Fruit fly (Drosophila melanogaster) whole organism, prepupa: Measurements from ENCODE around the gene CG9173.
A peak's percentile ranks its signal among the peaks of the same experiment; 100 is the strongest.

Experiments
- CG10631 ChIP-seq: fragments of 200-800 bp; sonication (Bioruptor generic); optimal IDR thresholded peaks from 2 replicates; lab custom pipeline; 2016; ENCODE audit warnings: missing biosample characterization, missing genetic modification characterization
- CG10669 ChIP-seq: fragments of 200-800 bp; sonication (Bioruptor generic); optimal IDR thresholded peaks from 3 replicates; lab custom pipeline; 2018; ENCODE audit warnings: missing biosample characterization, mild to moderate bottlenecking, missing genetic modification characterization, moderate library complexity
- CG1621 ChIP-seq: fragments of 200-800 bp; sonication (Bioruptor generic); optimal IDR thresholded peaks from 3 replicates; lab custom pipeline; 2018; ENCODE audit warnings: missing biosample characterization, mild to moderate bottlenecking, missing genetic modification characterization
- CG3032 ChIP-seq: fragments of 200-800 bp; optimal IDR thresholded peaks from 2 replicates; lab custom pipeline; 2019; ENCODE audit warnings: missing biosample characterization, mild to moderate bottlenecking, missing genetic modification characterization, moderate library complexity
- CG32006 ChIP-seq: fragments of 200-800 bp; sonication (Bioruptor generic); optimal IDR thresholded peaks from 3 replicates; lab custom pipeline; 2017; ENCODE audit warnings: missing biosample characterization, mild to moderate bottlenecking, missing genetic modification characterization
- CG34406 ChIP-seq: fragments of 200-800 bp; sonication (Bioruptor generic); optimal IDR thresholded peaks from 3 replicates; lab custom pipeline; 2016; ENCODE audit warnings: missing biosample characterization, missing genetic modification characterization
- CG3919 ChIP-seq: fragments of 200-800 bp; sonication (Bioruptor generic); optimal IDR thresholded peaks from 3 replicates; lab custom pipeline; 2016; ENCODE audit warnings: missing biosample characterization, missing genetic modification characterization
- CG4318 ChIP-seq: fragments of 200-800 bp; sonication (Bioruptor generic); optimal IDR thresholded peaks from 3 replicates; lab custom pipeline; 2017; ENCODE audit warnings: missing biosample characterization, mild to moderate bottlenecking, missing genetic modification characterization
- CG6163 ChIP-seq: fragments of 200-800 bp; sonication (Bioruptor generic); IDR thresholded peaks from 3 replicates; pipeline ENCODE4 v1.3.6; 2022; ENCODE audit warnings: missing biosample characterization, missing genetic modification characterization
- CG6792 ChIP-seq: fragments of 200-800 bp; sonication (Bioruptor generic); optimal IDR thresholded peaks from 3 replicates; lab custom pipeline; 2016; ENCODE audit warnings: missing biosample characterization, missing genetic modification characterization
- CG6854 ChIP-seq: fragments of 200-800 bp; sonication (Bioruptor generic); optimal IDR thresholded peaks from 2 replicates; lab custom pipeline; 2017; ENCODE audit warnings: missing biosample characterization, mild to moderate bottlenecking, missing genetic modification characterization
- CG8119 ChIP-seq: fragments of 200-800 bp; sonication (Bioruptor generic); IDR thresholded peaks from 3 replicates; pipeline ENCODE4 v1.3.6; 2022; ENCODE audit warnings: missing biosample characterization, missing genetic modification characterization
- CG8319 ChIP-seq: fragments of 200-800 bp; sonication (Bioruptor generic); optimal IDR thresholded peaks from 3 replicates; lab custom pipeline; 2016; ENCODE audit warnings: missing biosample characterization, missing genetic modification characterization
- CG8632 ChIP-seq: fragments of 200-800 bp; sonication (Bioruptor generic); optimal IDR thresholded peaks from 3 replicates; lab custom pipeline; 2016; ENCODE audit warnings: missing biosample characterization, missing genetic modification characterization
- Eip75B ChIP-seq: fragments of 200-800 bp; sonication (Bioruptor generic); optimal IDR thresholded peaks from 3 replicates; lab custom pipeline; 2016; ENCODE audit warnings: missing biosample characterization, missing genetic modification characterization
- Eip78C ChIP-seq: fragments of 200-800 bp; sonication (Bioruptor generic); peaks from one replicate; lab custom pipeline; 2016; ENCODE audit warnings: missing biosample characterization, missing genetic modification characterization
- Eip93F ChIP-seq: fragments of 200-800 bp; sonication (Bioruptor generic); optimal IDR thresholded peaks from 2 replicates; lab custom pipeline; 2016; ENCODE audit warnings: missing biosample characterization, mild to moderate bottlenecking, missing genetic modification characterization
- Ets21C ChIP-seq: fragments of 200-800 bp; sonication (Bioruptor generic); optimal IDR thresholded peaks from 3 replicates; lab custom pipeline; 2016; ENCODE audit warnings: missing biosample characterization, missing genetic modification characterization
- Ets96B ChIP-seq: fragments of 200-800 bp; optimal IDR thresholded peaks from 2 replicates; lab custom pipeline; 2019; ENCODE audit warnings: missing biosample characterization, mild to moderate bottlenecking, missing genetic modification characterization, moderate library complexity
- Hr38 ChIP-seq: sonication (Bioruptor generic); optimal IDR thresholded peaks from 2 replicates; lab custom pipeline; 2016; ENCODE audit warnings: missing biosample characterization, missing genetic modification characterization
- Hr39 ChIP-seq: fragments of 200-800 bp; sonication (Bioruptor generic); optimal IDR thresholded peaks from 2 replicates; lab custom pipeline; 2016; ENCODE audit warnings: missing biosample characterization, missing genetic modification characterization
- Hr4 ChIP-seq: fragments of 200-800 bp; sonication (Bioruptor generic); optimal IDR thresholded peaks from 3 replicates; lab custom pipeline; 2016; ENCODE audit warnings: missing biosample characterization, missing genetic modification characterization
- Lpt ChIP-seq: fragments of 200-800 bp; sonication (Bioruptor generic); optimal IDR thresholded peaks from 3 replicates; lab custom pipeline; 2016; ENCODE audit warnings: missing biosample characterization, missing genetic modification characterization
- Met ChIP-seq: fragments of 200-800 bp; sonication (Bioruptor generic); optimal IDR thresholded peaks from 3 replicates; lab custom pipeline; 2016; ENCODE audit warnings: missing biosample characterization, missing genetic modification characterization
- OdsH ChIP-seq: fragments of 200-800 bp; sonication (Bioruptor generic); optimal IDR thresholded peaks from 3 replicates; lab custom pipeline; 2016; ENCODE audit warnings: missing biosample characterization, missing genetic modification characterization
- Sox102F ChIP-seq: fragments of 200-800 bp; sonication (Bioruptor generic); optimal IDR thresholded peaks from 2 replicates; lab custom pipeline; 2016; ENCODE audit warnings: missing biosample characterization, mild to moderate bottlenecking, missing genetic modification characterization
- Sox14 ChIP-seq: fragments of 200-800 bp; sonication (Bioruptor generic); optimal IDR thresholded peaks from 3 replicates; lab custom pipeline; 2016; ENCODE audit warnings: missing biosample characterization, missing genetic modification characterization
- Sox15 ChIP-seq: fragments of 200-800 bp; sonication (Bioruptor generic); optimal IDR thresholded peaks from 3 replicates; lab custom pipeline; 2016; ENCODE audit warnings: missing biosample characterization, missing genetic modification characterization
- achi ChIP-seq: fragments of 200-800 bp; sonication (Bioruptor generic); optimal IDR thresholded peaks from 3 replicates; lab custom pipeline; 2016; ENCODE audit warnings: missing biosample characterization, missing genetic modification characterization
- acj6 ChIP-seq: fragments of 200-800 bp; sonication (Bioruptor generic); optimal IDR thresholded peaks from 3 replicates; lab custom pipeline; 2016; ENCODE audit warnings: missing biosample characterization, missing genetic modification characterization
- cyc ChIP-seq: fragments of 200-800 bp; sonication (Bioruptor generic); optimal IDR thresholded peaks from 3 replicates; lab custom pipeline; 2016; ENCODE audit warnings: missing biosample characterization, missing genetic modification characterization
- dac ChIP-seq: fragments of 200-800 bp; sonication (Bioruptor generic); optimal IDR thresholded peaks from 2 replicates; lab custom pipeline; 2017; ENCODE audit warnings: missing biosample characterization, mild to moderate bottlenecking, missing genetic modification characterization
- esn ChIP-seq: fragments of 200-800 bp; sonication (Bioruptor generic); optimal IDR thresholded peaks from 2 replicates; lab custom pipeline; 2016; ENCODE audit warnings: missing biosample characterization, mild to moderate bottlenecking, missing genetic modification characterization, moderate library complexity
- fd59A ChIP-seq: fragments of 200-800 bp; sonication (Bioruptor generic); optimal IDR thresholded peaks from 2 replicates; lab custom pipeline; 2017; ENCODE audit warnings: missing biosample characterization, mild to moderate bottlenecking, missing genetic modification characterization, missing genetic modification reagents
- fd85E ChIP-seq: fragments of 200-800 bp; sonication (Bioruptor generic); optimal IDR thresholded peaks from 3 replicates; lab custom pipeline; 2016; ENCODE audit warnings: missing biosample characterization, missing genetic modification characterization
- fkh ChIP-seq: fragments of 200-800 bp; sonication (Bioruptor generic); optimal IDR thresholded peaks from 3 replicates; lab custom pipeline; 2017; ENCODE audit warnings: missing biosample characterization, mild to moderate bottlenecking, missing genetic modification characterization, moderate library complexity
- lz ChIP-seq: fragments of 200-800 bp; sonication (Bioruptor generic); optimal IDR thresholded peaks from 3 replicates; lab custom pipeline; 2016; ENCODE audit warnings: missing biosample characterization, missing genetic modification characterization
- net ChIP-seq: fragments of 200-800 bp; sonication (Bioruptor generic); optimal IDR thresholded peaks from 3 replicates; lab custom pipeline; 2016; ENCODE audit warnings: missing biosample characterization, missing genetic modification characterization
- pdm3 ChIP-seq: fragments of 200-800 bp; sonication (Bioruptor generic); optimal IDR thresholded peaks from 3 replicates; lab custom pipeline; 2016; ENCODE audit warnings: missing biosample characterization, missing genetic modification characterization
- salr ChIP-seq, 2 experiments: fragments of 200-800 bp; sonication (Bioruptor generic); optimal IDR thresholded peaks; 3 replicates each; lab custom pipeline; 2016 to 2018; ENCODE audit warnings: missing biosample characterization in 2 of 2, missing genetic modification characterization in 2 of 2, mild to moderate bottlenecking in 1 of 2
- ss ChIP-seq, 2 experiments: fragments of 200-800 bp; sonication (Bioruptor generic); optimal IDR thresholded peaks; 2 replicates in 1 of 2; 3 replicates in 1 of 2; lab custom pipeline; 2017 to 2018; ENCODE audit warnings: mild to moderate bottlenecking in 2 of 2, missing biosample characterization in 2 of 2, missing genetic modification characterization in 2 of 2, moderate library complexity in 1 of 2
- vri ChIP-seq: fragments of 200-800 bp; sonication (Bioruptor generic); optimal IDR thresholded peaks from 3 replicates; lab custom pipeline; 2016; ENCODE audit warnings: missing biosample characterization, mild to moderate bottlenecking, missing genetic modification characterization

Gene CG9173

dm6 chr3L:1423371-1423770 is at the start of gene CG9173:
Gene CG9173, minus strand, starts transcription at chr3L:1423471.
- TF ChIP-seq CG6792 (GFP tag; lab: Kevin White, UChicago) (no peak), lz (no peak), esn (no peak), fkh (GFP tag; lab: Kevin White, UChicago) (no peak), Sox14 (GFP tag; lab: Kevin White, UChicago) (no peak), CG8319 (no peak), Sox102F (GFP tag; lab: Kevin White, UChicago) (no peak), CG4318 (GFP tag; lab: Kevin White, UChicago) (no peak), Met (GFP tag; lab: Kevin White, UChicago) (no peak), CG10669 (GFP tag; lab: Kevin White, UChicago) (no peak), pdm3 (GFP tag; lab: Kevin White, UChicago) (no peak), acj6 (GFP tag; lab: Kevin White, UChicago) (no peak)

dm6 chr3L:1471960-1472359 is 48.7 kb upstream of the CG9173 start, which contains the start of gene Naa30B:
Gene Naa30B, minus strand, starts transcription at chr3L:1472060.
- TF ChIP-seq salr (GFP tag; optimal IDR thresholded peaks at IDR 0.05; lab: Kevin White, UChicago): peak in 1 of 2 experiments; percentile 0
- no peak for TF ChIP-seq cyc (GFP tag; lab: Kevin White, UChicago)

dm6 chr3L:1471037-1471436 is 47.8 kb upstream of the CG9173 start:
- no peak for TF ChIP-seq dac (GFP tag; lab: Kevin White, UChicago)
- no peak for TF ChIP-seq CG8119 (GFP tag; lab: Robert Waterston, UW)
- no peak for TF ChIP-seq CG6792 (GFP tag; lab: Kevin White, UChicago)
- no peak for TF ChIP-seq CG10631 (GFP tag; lab: Kevin White, UChicago)
- no peak for TF ChIP-seq Eip93F (GFP tag; lab: Kevin White, UChicago)
- no peak for TF ChIP-seq Hr38 (GFP tag; lab: Kevin White, UChicago)
- TF ChIP-seq CG8632 (GFP tag; lab: Kevin White, UChicago): no peak
- TF ChIP-seq Sox15 (GFP tag; lab: Kevin White, UChicago): no peak
- no peak for TF ChIP-seq CG10669 (GFP tag; lab: Kevin White, UChicago)
- TF ChIP-seq fd59A (GFP tag; lab: Kevin White, UChicago): no peak
- no peak for TF ChIP-seq net (GFP tag; lab: Kevin White, UChicago)
- TF ChIP-seq Sox102F (GFP tag; lab: Kevin White, UChicago): no peak
- no peak for TF ChIP-seq Eip78C
- no peak for TF ChIP-seq CG6854

- TF ChIP-seq CG6163 (GFP tag; lab: Robert Waterston, UW) (no peak), Eip78C (peak; percentile 25)
- TF ChIP-seq, all 60 proteins: peak for 1
Observed at dm6 chr3L:1469241-1469640, 46.0 kb upstream of the CG9173 start.

dm6 chr3L:1464465-1464864 is 41.2 kb upstream of the CG9173 start:
- no peak for TF ChIP-seq CG6854
- peak; percentile 67 for TF ChIP-seq OdsH (GFP tag; lab: Kevin White, UChicago)
- TF ChIP-seq acj6 (GFP tag; lab: Kevin White, UChicago): peak; percentile 50
- peak; percentile 17 for TF ChIP-seq Ets21C (GFP tag; lab: Kevin White, UChicago)
- peak; percentile 53 for TF ChIP-seq dac (GFP tag; lab: Kevin White, UChicago)
- TF ChIP-seq CG3919 (GFP tag; lab: Kevin White, UChicago): peak; percentile 50
- TF ChIP-seq CG8319: no peak
- no peak for TF ChIP-seq Hr38 (GFP tag; lab: Kevin White, UChicago)
- TF ChIP-seq cyc (GFP tag; lab: Kevin White, UChicago): peak; percentile 40
- no peak for TF ChIP-seq fd85E (GFP tag; lab: Kevin White, UChicago)
- TF ChIP-seq CG6163 (GFP tag; lab: Robert Waterston, UW): peak; percentile 32; the same call in 1 of the 3 replicates
- TF ChIP-seq CG1621: peak; percentile 10
- peak; percentile 33 for TF ChIP-seq Hr39 (GFP tag; lab: Kevin White, UChicago)
- TF ChIP-seq Eip75B: peak; percentile 9
- peak; percentile 58 for TF ChIP-seq Met (GFP tag; lab: Kevin White, UChicago)
- peak; percentile 1 for TF ChIP-seq Ets96B (tag; lab: Kevin White, UChicago)
- TF ChIP-seq CG34406: peak; percentile 44
- peak; percentile 18 for TF ChIP-seq vri (GFP tag; lab: Kevin White, UChicago)
- TF ChIP-seq achi (GFP tag; lab: Kevin White, UChicago): peak; percentile 57
- peak; percentile 48 for TF ChIP-seq CG6792 (GFP tag; lab: Kevin White, UChicago)
- peak; percentile 81 for TF ChIP-seq Hr4 (GFP tag; lab: Kevin White, UChicago)
- TF ChIP-seq CG32006 (GFP tag; lab: Kevin White, UChicago): peak; percentile 83
- peak; percentile 38 for TF ChIP-seq lz
- TF ChIP-seq CG10631 (GFP tag; lab: Kevin White, UChicago): peak; percentile 47
- peak; percentile 46 for TF ChIP-seq CG3032 (tag; lab: Kevin White, UChicago)
- peak; percentile 13 to 46 for TF ChIP-seq ss (GFP tag; optimal IDR thresholded peaks at IDR 0.05; lab: Kevin White, UChicago)
- peak; percentile 30 for TF ChIP-seq Sox15 (GFP tag; lab: Kevin White, UChicago)
- TF ChIP-seq Lpt (GFP tag; lab: Kevin White, UChicago): peak; percentile 62
